Worm (Caenorhabditis elegans) whole organism, L1 larva: ENCODE data around the gene scrm-8.

Experiments
- irx-1 ChIP-seq: sonication (generic microtip); optimal IDR thresholded peaks from 2 replicates; lab custom pipeline; 2016; ENCODE audit warnings: missing genetic modification characterization, missing compliant biosample characterization
- sup-37 ChIP-seq: fragments of 200-800 bp; sonication (Bioruptor generic); optimal IDR thresholded peaks from 2 replicates; lab custom pipeline; 2018; ENCODE audit warnings: mild to moderate bottlenecking, missing genetic modification characterization, missing compliant biosample characterization
- tbx-2 ChIP-seq: sonication (generic microtip); optimal IDR thresholded peaks from 2 replicates; lab custom pipeline; 2016; ENCODE audit warnings: missing genetic modification characterization, missing compliant biosample characterization

DNA sequence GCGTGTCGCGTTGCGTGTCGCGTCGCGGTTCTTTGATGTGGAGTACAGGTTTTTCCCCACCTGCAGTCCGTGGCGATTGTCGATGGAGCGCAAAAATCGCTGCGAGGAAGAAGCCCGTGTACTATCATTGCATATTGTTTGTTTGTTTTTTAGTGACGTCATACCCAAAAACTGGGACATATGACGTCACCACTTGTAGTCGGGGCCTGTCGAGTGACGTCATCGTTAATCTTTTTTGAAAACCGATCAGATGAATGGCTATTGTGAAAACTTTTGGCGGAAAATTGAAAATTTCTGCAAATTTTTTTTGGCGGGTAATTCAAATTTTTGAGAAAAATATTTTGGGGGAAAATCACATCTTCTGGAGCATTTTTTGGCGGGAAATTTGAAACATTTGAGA lies 2.8 kb downstream of the scrm-8 start:
- TF ChIP-seq tbx-2 (no peak), sup-37 (no peak), irx-1 (tag; lab: Kevin White, UChicago) (no peak)
